Worm (Caenorhabditis elegans) whole organism, L4/young adult: Measurements from ENCODE around the gene C35A5.4.

Experiments
- W03F9.2 ChIP-seq: fragments of 150-350 bp; optimal IDR thresholded peaks from 2 replicates; lab custom pipeline; 2014; ENCODE audit warnings: missing biosample characterization, missing genetic modification characterization
- dao-5 ChIP-seq: sonication (generic microtip); optimal IDR thresholded peaks from 2 replicates; lab custom pipeline; 2016; ENCODE audit warnings: missing genotype, missing genetic modification characterization, moderate library complexity, missing compliant biosample characterization
- him-1 ChIP-seq: sonication (generic microtip); optimal IDR thresholded peaks from 2 replicates; lab custom pipeline; 2016; ENCODE audit warnings: missing genotype, missing genetic modification reagents, missing genetic modification characterization, missing compliant biosample characterization

- TF ChIP-seq dao-5 (tag; lab: Kevin White, UChicago): no peak
- no peak for TF ChIP-seq him-1 (tag; lab: Kevin White, UChicago)
- no peak for TF ChIP-seq W03F9.2
Measured at ce11 chrV:10464160-10464559, 32.7 kb upstream of the C35A5.4 start.
